Worm (Caenorhabditis elegans): Measurements from ENCODE around the gene srh-45.

Gene srh-45

DNA sequence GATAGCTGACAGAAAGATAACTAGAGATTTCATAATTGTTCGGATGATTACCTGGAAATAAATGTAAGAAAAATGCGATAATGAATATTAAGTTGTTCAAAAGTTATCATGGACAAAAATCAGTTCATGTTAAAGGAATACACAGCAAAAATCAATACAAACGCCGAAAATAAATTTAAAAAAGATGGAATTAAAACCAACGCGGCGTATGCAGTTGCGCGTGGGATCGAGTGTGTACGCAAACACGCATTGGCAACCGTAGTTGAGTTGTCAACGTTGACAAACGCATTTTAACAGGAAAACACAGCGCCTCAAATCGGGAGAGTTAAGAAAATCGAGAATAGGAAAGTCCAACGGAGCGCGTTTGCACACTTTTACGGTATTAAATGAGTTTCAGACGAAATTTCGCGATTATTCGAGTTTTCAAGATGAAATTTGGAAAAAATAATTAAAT lies 22.2 kb upstream of the srh-45 start, which contains the start of gene tmed-10 (continued):
- TF ChIP-seq B0336.3 (GFP tag; IDR thresholded peaks at IDR 0.05) (no peak), tbp1 (GFP tag; optimal IDR thresholded peaks at IDR 0.05) (peak; percentile 51), T07F8.4 (tag; optimal IDR thresholded peaks at IDR 0.05) (no peak), rec-8 (tag; optimal IDR thresholded peaks at IDR 0.05) (no peak), ceh-27 (GFP tag; optimal IDR thresholded peaks at IDR 0.05) (peak; percentile 15), snpc-3.4 (tag; optimal IDR thresholded peaks at IDR 0.05) (peak; percentile 41), egrh-3 (GFP tag; IDR thresholded peaks at IDR 0.05) (0 out of 2 replicates have a peak, but pooled peaks have one; percentile 7), mxl-1 (tag; optimal IDR thresholded peaks at IDR 0.05) (no peak), F23B12.7 (tag; optimal IDR thresholded peaks at IDR 0.05; ENCODE audit: insufficient read depth) (no peak), ztf-18 (tag; optimal IDR thresholded peaks at IDR 0.05) (peak; percentile 44), efl-1 (GFP tag; optimal IDR thresholded peaks at IDR 0.05) (peak; percentile 48), ZK185.1 (tag; optimal IDR thresholded peaks at IDR 0.05; ENCODE audit: poor library complexity, severe bottlenecking) (no peak), xnd-1 (tag; optimal IDR thresholded peaks at IDR 0.05) (no peak), nfyb-1 (GFP tag; IDR thresholded peaks at IDR 0.05) (peak; percentile 76), B0019.2 (GFP tag; conservative IDR thresholded peaks at IDR 0.05) (peak; percentile 38; the same call in 1 of the 2 replicates), let-607 (tag; optimal IDR thresholded peaks at IDR 0.05) (peak; percentile 93 to 94), snpc-4 (GFP tag; optimal IDR thresholded peaks at IDR 0.05) (peak; percentile 28), snpc-4 (tag; optimal IDR thresholded peaks at IDR 0.05) (peak in 3 of 4 experiments; percentile 27 to 72 (median 57)), K11D2.4 (GFP tag; IDR thresholded peaks at IDR 0.05) (no peak), K12H6.12 (tag; optimal IDR thresholded peaks at IDR 0.05) (no peak), ceh-100 (GFP tag; IDR thresholded peaks at IDR 0.05) (peak; percentile 89), Y79H2A.3 (GFP tag; conservative IDR thresholded peaks at IDR 0.05) (0 out of 2 replicates have a peak, but pooled peaks have one; percentile 37), attf-6 (GFP tag; IDR thresholded peaks at IDR 0.05) (0 out of 2 replicates have a peak, but pooled peaks have one; percentile 13), fkh-3 (tag; optimal IDR thresholded peaks at IDR 0.05) (no peak), lin-26 (GFP tag; IDR thresholded peaks at IDR 0.05) (0 out of 2 replicates have a peak, but pooled peaks have one; percentile 42), snpc-1.3 (tag; optimal IDR thresholded peaks at IDR 0.05; ENCODE audit: insufficient read depth) (no peak), lin-35 (GFP tag; optimal IDR thresholded peaks at IDR 0.05) (no peak), ztf-22 (GFP tag; optimal IDR thresholded peaks at IDR 0.05) (no peak), attf-3 (GFP tag; conservative IDR thresholded peaks at IDR 0.05) (peak; percentile 46; the same call in 1 of the 2 replicates), hlh-26 (GFP tag; conservative IDR thresholded peaks at IDR 0.05) (no peak), mcd-1 (GFP tag; IDR thresholded peaks at IDR 0.05) (peak; percentile 96), pha-4 (tag; optimal IDR thresholded peaks at IDR 0.05) (no peak), pbrm-1 (GFP tag; IDR thresholded peaks at IDR 0.05) (peak; percentile 84), F49E8.2 (tag; optimal IDR thresholded peaks at IDR 0.05; ENCODE audit: insufficient read depth) (no peak), attf-5 (GFP tag; optimal IDR thresholded peaks at IDR 0.05) (peak; percentile 76), dox-1 (GFP tag; IDR thresholded peaks at IDR 0.05) (peak; percentile 97)

DNA sequence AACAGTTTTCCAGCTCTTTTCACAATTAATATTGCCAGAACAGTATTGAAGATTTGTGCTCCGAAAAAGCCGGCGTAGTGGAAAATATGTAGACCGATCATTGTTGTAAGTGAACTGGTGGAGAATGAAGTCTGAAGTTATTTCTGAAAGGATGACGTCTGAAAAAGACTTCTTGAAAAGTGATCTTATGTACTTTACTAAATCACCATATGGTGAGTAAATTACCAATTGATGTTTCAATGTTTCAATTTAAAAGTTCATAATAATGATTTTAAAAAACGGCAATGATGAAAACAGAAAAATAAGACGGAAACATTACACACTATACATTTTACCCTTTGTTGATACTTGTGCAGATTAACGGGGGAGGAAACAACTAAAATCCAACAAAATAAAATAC lies 18.9 kb upstream of the srh-45 start, which contains the start of gene str-141:
TSS of gene str-141 (minus strand) at position 101 of the 400 bp plus-strand sequence.
- peak; percentile 48; the same call in 1 of the 2 replicates for TF ChIP-seq madf-6 (GFP tag; IDR thresholded peaks at IDR 0.05)
- TF ChIP-seq ama-1 (optimal IDR thresholded peaks at IDR 0.05) = no peak
- TF ChIP-seq ama-1 (GFP tag; optimal IDR thresholded peaks at IDR 0.05) = peak in 1 of 2 experiments; percentile 14
- 0 out of 2 replicates have a peak, but pooled peaks have one; percentile 43 for TF ChIP-seq nfyb-1 (GFP tag; IDR thresholded peaks at IDR 0.05)
- TF ChIP-seq mel-28 (tag; optimal IDR thresholded peaks at IDR 0.05; ENCODE audit: borderline replicate concordance) = no peak
